Worm (Caenorhabditis elegans) whole organism, late embryonic: ENCODE data around the gene sox-4.

Experiments
- Y22D7AL.16 ChIP-seq: sonication (generic microtip); optimal IDR thresholded peaks from 2 replicates; lab custom pipeline; 2016; ENCODE audit warnings: missing genetic modification characterization, missing compliant biosample characterization
- ceh-45 ChIP-seq: fragments of 200-800 bp; sonication (Bioruptor generic); IDR thresholded peaks from 2 replicates; pipeline ENCODE4 v1.3.6; 2022; ENCODE audit warnings: missing genetic modification reagents, missing genetic modification characterization, missing compliant biosample characterization
- ceh-48 ChIP-seq: sonication (generic microtip); optimal IDR thresholded peaks from 2 replicates; lab custom pipeline; 2016; ENCODE audit warnings: missing genetic modification characterization, inconsistent platforms, missing compliant biosample characterization
- elt-2 ChIP-seq: sonication (generic microtip); optimal IDR thresholded peaks from 2 replicates; lab custom pipeline; 2016; ENCODE audit warnings: missing genetic modification reagents, missing genetic modification characterization, missing compliant biosample characterization
- nhr-11 ChIP-seq: fragments of 150-350 bp; optimal IDR thresholded peaks from 2 replicates; lab custom pipeline; 2014; ENCODE audit warnings: missing biosample characterization, missing genetic modification characterization
- sdc-2 ChIP-seq: sonication (generic microtip); optimal IDR thresholded peaks from 2 replicates; lab custom pipeline; 2016; ENCODE audit warnings: missing genotype, missing genetic modification characterization, missing compliant biosample characterization
- tbx-2 ChIP-seq: sonication (generic microtip); optimal IDR thresholded peaks from 2 replicates; lab custom pipeline; 2016; ENCODE audit warnings: missing genetic modification characterization, missing compliant biosample characterization

DNA sequence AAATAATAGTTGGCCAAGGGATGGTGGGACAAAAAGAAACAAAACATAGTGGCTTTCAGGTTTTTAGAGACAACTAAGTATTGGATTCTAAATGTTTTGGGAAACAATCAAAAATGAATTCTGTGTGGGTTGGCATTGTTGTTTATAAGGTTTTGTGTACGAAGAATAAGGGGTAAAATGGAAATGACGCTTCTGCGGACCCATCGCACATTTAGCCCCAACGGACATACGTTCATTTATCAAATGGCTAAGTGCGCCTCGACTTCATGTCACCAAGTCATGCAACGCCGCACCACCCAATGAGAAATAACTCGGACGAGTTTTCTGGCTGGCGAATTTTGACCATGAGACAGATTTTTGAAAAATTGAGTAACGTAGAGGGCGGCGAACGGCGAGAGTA, 38.5 kb downstream of the sox-4 start:
- TF ChIP-seq elt-2 (tag; lab: Kevin White, UChicago) (no peak), ceh-48 (no peak), ceh-45 (GFP tag; lab: Robert Waterston, UW) (no peak), Y22D7AL.16 (tag; lab: Kevin White, UChicago) (no peak), sdc-2 (no peak), tbx-2 (tag; lab: Kevin White, UChicago) (no peak), nhr-11 (tag; lab: Kevin White, UChicago) (no peak)
